Worm (Caenorhabditis elegans) whole organism, young adult: Measurements from ENCODE around the gene efn-3.

Experiments used
- B0035.1 ChIP-seq: sonication (generic microtip); optimal IDR thresholded peaks from 2 replicates; lab custom pipeline; 2016; ENCODE audit warnings: missing genetic modification characterization, mild to moderate bottlenecking, missing compliant biosample characterization, missing genotype, missing genetic modification reagents
- C06A6.2 ChIP-seq: fragments of 200-800 bp; sonication (Bioruptor generic); conservative IDR thresholded peaks from 2 replicates; pipeline ENCODE4 v1.3.6; 2022; ENCODE audit warnings: missing genetic modification characterization, missing compliant biosample characterization
- F10E7.11 ChIP-seq: sonication (generic microtip); optimal IDR thresholded peaks from 2 replicates; lab custom pipeline; 2017; ENCODE audit warnings: mild to moderate bottlenecking, missing genetic modification characterization, moderate library complexity, missing compliant biosample characterization
- F22D6.2 ChIP-seq: sonication (generic microtip); optimal IDR thresholded peaks from 2 replicates; lab custom pipeline; 2016; ENCODE audit warnings: mild to moderate bottlenecking, missing genetic modification characterization, missing compliant biosample characterization
- F23B12.7 ChIP-seq: sonication (generic microtip); optimal IDR thresholded peaks from 2 replicates; lab custom pipeline; 2017; ENCODE audit warnings: missing genetic modification characterization, mild to moderate bottlenecking, missing compliant biosample characterization, antibody characterized with exemption, moderate library complexity; ENCODE audit not compliant: insufficient read depth
- F39B2.1 ChIP-seq: fragments of 200-800 bp; sonication (Bioruptor generic); IDR thresholded peaks from 2 replicates; pipeline ENCODE4 v1.3.6; 2022; ENCODE audit warnings: missing genetic modification reagents, missing genetic modification characterization, missing compliant biosample characterization
- F52B5.7 ChIP-seq: sonication (generic microtip); optimal IDR thresholded peaks from 2 replicates; lab custom pipeline; 2016; ENCODE audit warnings: mild to moderate bottlenecking, missing genetic modification characterization, missing compliant biosample characterization
- Y53F4B.3 ChIP-seq: fragments of 200-800 bp; sonication (Bioruptor generic); IDR thresholded peaks from 2 replicates; pipeline ENCODE4 v1.3.6; 2022; ENCODE audit warnings: missing genetic modification reagents, missing genetic modification characterization, missing compliant biosample characterization
- ZK185.1 ChIP-seq: sonication (generic microtip); optimal IDR thresholded peaks from 2 replicates; lab custom pipeline; 2016; ENCODE audit warnings: mild to moderate bottlenecking, missing genetic modification characterization, missing compliant biosample characterization; ENCODE audit not compliant: poor library complexity, severe bottlenecking
- athp-1 ChIP-seq: sonication (generic microtip); optimal IDR thresholded peaks from 2 replicates; lab custom pipeline; 2017; ENCODE audit warnings: mild to moderate bottlenecking, missing genetic modification characterization, missing compliant biosample characterization
- attf-3 ChIP-seq: fragments of 200-800 bp; sonication (Bioruptor generic); conservative IDR thresholded peaks from 2 replicates; pipeline ENCODE4 v1.3.6; 2022; ENCODE audit warnings: missing genetic modification reagents, missing genetic modification characterization, missing compliant biosample characterization
- ccch-3 ChIP-seq: fragments of 200-800 bp; sonication (Bioruptor generic); optimal IDR thresholded peaks from 2 replicates; lab custom pipeline; 2018; ENCODE audit warnings: mild to moderate bottlenecking, missing genetic modification characterization, missing compliant biosample characterization
- cebp-1 ChIP-seq, 2 experiments: fragments of 200-800 bp in 1 of 2; sonication (Bioruptor generic) in 1 of 2; sonication (generic microtip) in 1 of 2; IDR thresholded peaks in 1 of 2; optimal IDR thresholded peaks in 1 of 2; 2 replicates each; pipeline versions ENCODE4 v1.3.6 to Lab custom; 2017 to 2022; ENCODE audit warnings: missing compliant biosample characterization in 2 of 2, missing genetic modification characterization in 2 of 2, mild to moderate bottlenecking in 1 of 2, missing genetic modification reagents in 1 of 2, moderate library complexity in 1 of 2
- ceh-58 ChIP-seq: fragments of 200-800 bp; sonication (Bioruptor generic); IDR thresholded peaks from 2 replicates; pipeline ENCODE4 v1.3.6; 2022; ENCODE audit warnings: missing genetic modification characterization, missing compliant biosample characterization
- ceh-91 ChIP-seq: fragments of 200-800 bp; sonication (Bioruptor generic); IDR thresholded peaks from 2 replicates; pipeline ENCODE4 v1.3.6; 2022; ENCODE audit warnings: missing genetic modification reagents, missing genetic modification characterization, missing compliant biosample characterization
- chd-7 ChIP-seq: sonication (generic microtip); optimal IDR thresholded peaks from 2 replicates; lab custom pipeline; 2016; ENCODE audit warnings: mild to moderate bottlenecking, missing genetic modification characterization, moderate library complexity, missing compliant biosample characterization
- die-1 ChIP-seq: sonication (generic microtip); optimal IDR thresholded peaks from 2 replicates; lab custom pipeline; 2016; ENCODE audit warnings: missing genotype, mild to moderate bottlenecking, missing genetic modification characterization, missing compliant biosample characterization
- dox-1 ChIP-seq: fragments of 200-800 bp; sonication (Bioruptor generic); IDR thresholded peaks from 2 replicates; pipeline ENCODE4 v1.3.6; 2022; ENCODE audit warnings: missing genetic modification reagents, missing genetic modification characterization, missing compliant biosample characterization
- dpl-1 ChIP-seq: fragments of 150-350 bp; optimal IDR thresholded peaks from 2 replicates; lab custom pipeline; 2014; ENCODE audit warnings: missing biosample characterization, missing genetic modification reagents, missing genetic modification characterization
- egrh-3 ChIP-seq: fragments of 200-800 bp; sonication (Bioruptor generic); IDR thresholded peaks from 2 replicates; pipeline ENCODE4 v1.3.6; 2022; ENCODE audit warnings: missing genetic modification reagents, missing genetic modification characterization, missing compliant biosample characterization
- ekl-4 ChIP-seq: fragments of 200-800 bp; sonication (Bioruptor generic); IDR thresholded peaks from 2 replicates; pipeline ENCODE4 v1.3.6; 2022; ENCODE audit warnings: missing genetic modification reagents, missing genetic modification characterization, missing compliant biosample characterization
- ets-4 ChIP-seq: fragments of 200-800 bp; sonication (Bioruptor generic); optimal IDR thresholded peaks from 2 replicates; lab custom pipeline; 2018; ENCODE audit warnings: mild to moderate bottlenecking, missing genetic modification characterization, missing compliant biosample characterization
- fkh-3 ChIP-seq: sonication (generic microtip); optimal IDR thresholded peaks from 2 replicates; lab custom pipeline; 2016; ENCODE audit warnings: mild to moderate bottlenecking, missing genetic modification characterization, missing compliant biosample characterization
- hlh-26 ChIP-seq: fragments of 200-800 bp; sonication (Bioruptor generic); conservative IDR thresholded peaks from 2 replicates; pipeline ENCODE4 v1.3.6; 2022; ENCODE audit warnings: missing genetic modification reagents, missing genetic modification characterization, missing compliant biosample characterization
- hsf-1 ChIP-seq: fragments of 200-800 bp; sonication (Bioruptor generic); IDR thresholded peaks from 2 replicates; pipeline ENCODE4 v1.3.6; 2022; ENCODE audit warnings: missing genetic modification reagents, missing genetic modification characterization, missing compliant biosample characterization
- lin-26 ChIP-seq: fragments of 200-800 bp; sonication (Bioruptor generic); IDR thresholded peaks from 2 replicates; pipeline ENCODE4 v1.3.6; 2022; ENCODE audit warnings: missing genetic modification reagents, missing genetic modification characterization, missing compliant biosample characterization
- lin-35 ChIP-seq, 3 experiments: fragments of 150-350 bp in 2 of 3; sonication (generic microtip) in 1 of 3; optimal IDR thresholded peaks; 2 replicates each; lab custom pipeline; 2014 to 2018; ENCODE audit warnings: missing biosample characterization in 3 of 3, missing genetic modification characterization in 3 of 3, missing genetic modification reagents in 3 of 3
- lin-40 ChIP-seq: sonication (generic microtip); optimal IDR thresholded peaks from 2 replicates; lab custom pipeline; 2016; ENCODE audit warnings: missing genetic modification characterization, mild to moderate bottlenecking, missing compliant biosample characterization, missing genotype, missing genetic modification reagents
- lin-54 ChIP-seq: fragments of 200-800 bp; sonication (Bioruptor generic); optimal IDR thresholded peaks from 2 replicates; lab custom pipeline; 2018; ENCODE audit warnings: mild to moderate bottlenecking, missing genetic modification characterization, missing compliant biosample characterization
- madf-10 ChIP-seq: sonication (generic microtip); optimal IDR thresholded peaks from 2 replicates; lab custom pipeline; 2016; ENCODE audit warnings: mild to moderate bottlenecking, missing genetic modification characterization, missing compliant biosample characterization
- madf-8 ChIP-seq: fragments of 200-800 bp; sonication (Bioruptor generic); conservative IDR thresholded peaks from 2 replicates; pipeline ENCODE4 v1.3.6; 2022; ENCODE audit warnings: missing genetic modification reagents, missing genetic modification characterization, missing compliant biosample characterization
- nfya-1 ChIP-seq: sonication (generic microtip); optimal IDR thresholded peaks from 2 replicates; lab custom pipeline; 2017; ENCODE audit warnings: antibody characterized with exemption, missing compliant biosample characterization, missing genetic modification characterization, borderline replicate concordance; ENCODE audit not compliant: insufficient read depth
- nfyb-1 ChIP-seq: fragments of 200-800 bp; sonication (Bioruptor generic); IDR thresholded peaks from 2 replicates; pipeline ENCODE4 v1.3.6; 2022; ENCODE audit warnings: missing genetic modification reagents, missing genetic modification characterization, missing compliant biosample characterization
- nhr-179 ChIP-seq: sonication (generic microtip); optimal IDR thresholded peaks from 2 replicates; lab custom pipeline; 2016; ENCODE audit warnings: mild to moderate bottlenecking, missing genetic modification characterization, missing compliant biosample characterization
- pbrm-1 ChIP-seq: fragments of 200-800 bp; sonication (Bioruptor generic); IDR thresholded peaks from 2 replicates; pipeline ENCODE4 v1.3.6; 2022; ENCODE audit warnings: missing genetic modification reagents, missing genetic modification characterization, missing compliant biosample characterization
- pha-4 ChIP-seq: fragments of 150-350 bp; sonication (generic microtip); optimal IDR thresholded peaks from 2 replicates; lab custom pipeline; 2014; ENCODE audit warnings: missing biosample characterization, missing genetic modification reagents, missing genetic modification characterization
- sdz-38 ChIP-seq: sonication (generic microtip); optimal IDR thresholded peaks from 2 replicates; lab custom pipeline; 2016; ENCODE audit warnings: missing genotype, missing genetic modification characterization, missing compliant biosample characterization
- sptf-2 ChIP-seq: fragments of 200-800 bp; sonication (Bioruptor generic); optimal IDR thresholded peaks from 2 replicates; lab custom pipeline; 2018; ENCODE audit warnings: mild to moderate bottlenecking, missing genetic modification characterization, missing compliant biosample characterization
- zfh-2 ChIP-seq: fragments of 200-800 bp; sonication (Bioruptor generic); conservative IDR thresholded peaks from 2 replicates; pipeline ENCODE4 v1.3.6; 2022; ENCODE audit warnings: missing genetic modification reagents, missing genetic modification characterization, missing compliant biosample characterization
- zim-3 ChIP-seq: sonication (generic microtip); optimal IDR thresholded peaks from 2 replicates; lab custom pipeline; 2017; ENCODE audit warnings: mild to moderate bottlenecking, missing genetic modification characterization, moderate library complexity, missing compliant biosample characterization
- ztf-28 ChIP-seq: fragments of 200-800 bp; sonication (Bioruptor generic); IDR thresholded peaks from 2 replicates; pipeline ENCODE4 v1.3.6; 2022; ENCODE audit warnings: missing genetic modification reagents, missing genetic modification characterization, missing compliant biosample characterization

The efn-3 gene

DNA sequence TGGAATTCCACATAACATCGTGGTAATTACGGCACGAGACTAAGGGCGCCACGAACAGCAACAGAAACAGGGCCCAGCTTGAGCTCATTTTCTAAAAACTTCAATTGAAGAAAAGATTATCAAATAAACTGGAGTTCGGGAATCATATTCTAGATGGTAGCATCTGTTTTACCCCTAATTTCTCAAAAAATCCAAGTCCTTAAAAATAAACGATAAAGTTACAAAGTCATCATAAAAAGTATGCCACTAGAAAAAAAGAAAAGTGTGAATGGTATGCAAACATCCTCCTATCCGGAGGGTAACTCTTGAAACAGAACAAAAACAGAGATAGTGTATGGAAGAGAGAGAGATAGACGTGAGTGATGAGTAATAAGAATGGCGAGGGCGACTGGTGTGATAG, at the start of gene efn-3:
Gene efn-3, minus strand, starts transcription at position 101 of the 400 bp plus-strand sequence.
- TF ChIP-seq ceh-58 (GFP tag; lab: Robert Waterston, UW) (no peak), Y53F4B.3 (GFP tag; lab: Robert Waterston, UW) (no peak), pha-4 (tag; lab: Kevin White, UChicago) (no peak), attf-3 (GFP tag; lab: Robert Waterston, UW) (no peak), sdz-38 (no peak), B0035.1 (tag; lab: Kevin White, UChicago) (no peak), lin-35 (GFP tag; optimal IDR thresholded peaks at IDR 0.05; lab: Kevin White, UChicago) (no peak), ccch-3 (GFP tag; lab: Kevin White, UChicago) (no peak), ekl-4 (GFP tag; lab: Robert Waterston, UW) (no peak), zim-3 (no peak), ceh-91 (no peak), pbrm-1 (no peak), F10E7.11 (tag; lab: Kevin White, UChicago) (no peak)

DNA sequence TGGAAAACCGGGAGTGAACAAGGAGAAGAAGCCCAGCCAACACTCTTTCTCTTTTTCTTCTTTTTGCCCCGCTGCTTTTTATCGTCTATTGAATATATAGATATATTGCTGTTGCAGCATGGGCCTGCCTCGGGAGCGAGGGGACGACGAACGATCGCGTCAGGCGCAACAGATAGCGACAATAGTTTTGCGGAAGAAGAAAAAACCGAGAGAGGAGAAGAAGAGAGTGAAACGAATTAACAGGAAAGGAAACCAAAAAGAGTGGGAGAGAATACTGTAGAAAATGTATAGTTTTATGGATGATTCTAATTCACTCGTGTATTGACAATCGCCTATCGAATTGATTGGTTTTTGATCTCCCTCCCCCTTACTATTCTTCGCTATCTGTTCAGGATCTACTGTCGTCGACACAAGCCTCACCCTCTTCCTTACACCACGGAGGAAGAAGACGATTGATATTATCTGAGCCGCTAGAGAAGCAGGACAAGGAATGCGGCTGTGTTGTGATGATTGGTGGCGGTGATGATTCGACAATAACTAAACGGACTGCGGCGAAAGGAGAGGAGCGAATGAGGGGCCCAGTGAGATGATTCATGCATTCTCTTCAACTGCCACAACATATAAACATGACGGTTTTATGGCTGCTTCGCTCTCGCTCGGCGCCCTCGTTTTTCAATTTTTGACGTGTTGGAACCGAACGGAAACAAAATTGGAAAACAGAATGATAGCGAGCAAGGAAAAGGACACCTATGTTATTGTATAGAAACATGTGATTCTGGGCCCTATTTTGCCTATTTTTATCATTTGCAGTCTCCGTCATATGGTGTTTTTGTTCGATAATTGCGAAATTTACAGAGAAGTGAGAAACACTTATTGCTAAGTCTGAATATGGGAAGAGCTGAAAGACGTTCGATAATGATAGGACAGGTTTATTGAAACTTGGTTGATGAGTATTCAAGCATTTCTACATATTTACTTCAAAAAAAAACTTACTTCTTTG, 49.3 kb upstream of the efn-3 start:
- TF ChIP-seq dox-1 (GFP tag; lab: Robert Waterston, UW) (peak; percentile 33), sptf-2 (no peak), hsf-1 (GFP tag; lab: Robert Waterston, UW) (no peak), cebp-1 (GFP tag; IDR thresholded peaks at IDR 0.05; lab: Robert Waterston, UW) (peak; percentile 92), cebp-1 (tag; optimal IDR thresholded peaks at IDR 0.05; lab: Kevin White, UChicago) (peak; percentile 90), lin-54 (no peak), C06A6.2 (GFP tag; lab: Robert Waterston, UW) (no peak), zfh-2 (0 out of 2 replicates have a peak, but pooled peaks have one; percentile 38), pbrm-1 (no peak), lin-35 (GFP tag; optimal IDR thresholded peaks at IDR 0.05; lab: Kevin White, UChicago) (no peak), lin-40 (no peak), ets-4 (GFP tag; lab: Kevin White, UChicago) (no peak), nhr-179 (no peak), ZK185.1 (no peak), nfya-1 (tag; lab: Kevin White, UChicago) (no peak), fkh-3 (tag; lab: Kevin White, UChicago) (no peak), F23B12.7 (tag; lab: Kevin White, UChicago) (no peak), F52B5.7 (tag; lab: Kevin White, UChicago) (no peak), athp-1 (no peak), F39B2.1 (GFP tag; lab: Robert Waterston, UW) (no peak), die-1 (no peak), madf-10 (tag; lab: Kevin White, UChicago) (no peak), dpl-1 (GFP tag; lab: Kevin White, UChicago) (no peak), madf-8 (no peak), ceh-91 (no peak), Y53F4B.3 (GFP tag; lab: Robert Waterston, UW) (no peak), F22D6.2 (tag; lab: Kevin White, UChicago) (no peak), hlh-26 (GFP tag; lab: Robert Waterston, UW) (no peak), lin-26 (GFP tag; lab: Robert Waterston, UW) (no peak), chd-7 (tag; lab: Kevin White, UChicago) (peak; percentile 6), egrh-3 (no peak), ztf-28 (no peak), nfyb-1 (GFP tag; lab: Robert Waterston, UW) (0 out of 2 replicates have a peak, but pooled peaks have one; percentile 6)
